Worm (Caenorhabditis elegans) whole organism, dauer: ENCODE results near the gene grl-5.

Source experiments
- unc-62 ChIP-seq: sonication (generic microtip); optimal IDR thresholded peaks from 2 replicates; lab custom pipeline; 2017; ENCODE audit warnings: missing biosample characterization, missing genetic modification reagents, missing genetic modification characterization

Gene grl-5

ce11 chrV:4374625-4375024 lies 39.8 kb downstream of the grl-5 start, which contains the start of gene neg-1:
Gene neg-1 (minus strand): TSS chrV:4374874.
- TF ChIP-seq unc-62 (GFP tag; lab: Kevin White, UChicago), result no peak

ce11 chrV:4373656-4374055 lies 40.8 kb downstream of the grl-5 start:
- TF ChIP-seq unc-62 (GFP tag; lab: Kevin White, UChicago), result no peak

ce11 chrV:4372986-4373385 lies 41.5 kb downstream of the grl-5 start:
- TF ChIP-seq unc-62 (GFP tag; lab: Kevin White, UChicago), result no peak

- no peak for TF ChIP-seq unc-62 (GFP tag; lab: Kevin White, UChicago)
Measured at ce11 chrV:4371309-4371933, 43.0 kb downstream of the grl-5 start, which contains the start of the genes gmpr-1 and fipp-1. Gene gmpr-1 (minus strand): TSS chrV:4371383. Gene fipp-1 (plus strand): TSS chrV:4371807.

- no peak for TF ChIP-seq unc-62 (GFP tag; lab: Kevin White, UChicago)
Measured at ce11 chrV:4370515-4370914, 43.9 kb downstream of the grl-5 start.

ce11 chrV:4366440-4366839 lies 48.0 kb downstream of the grl-5 start, which contains the start of gene F32D1.11:
Gene F32D1.11 (minus strand): TSS chrV:4366540.
- no peak for TF ChIP-seq unc-62 (GFP tag; lab: Kevin White, UChicago)

ce11 chrV:4364517-4364916 lies 49.9 kb downstream of the grl-5 start, which contains the start of gene grl-13:
Gene grl-13 (minus strand): TSS chrV:4364617.
- no peak for TF ChIP-seq unc-62 (GFP tag; lab: Kevin White, UChicago)
